Fruit fly (Drosophila melanogaster) whole organism, embryonic: Measurements from ENCODE around the gene Vta1.

ENCODE experiments used
- Antp ChIP-seq: fragments of 200-800 bp; sonication (Bioruptor generic); optimal IDR thresholded peaks from 3 replicates; lab custom pipeline; 2016; ENCODE audit warnings: missing biosample characterization, missing genetic modification characterization
- CG10274 ChIP-seq: fragments of 200-800 bp; sonication (Bioruptor generic); optimal IDR thresholded peaks from 3 replicates; lab custom pipeline; 2017; ENCODE audit warnings: missing biosample characterization, mild to moderate bottlenecking, missing genetic modification characterization
- CG10565 ChIP-seq: fragments of 200-800 bp; sonication (Bioruptor generic); optimal IDR thresholded peaks from 3 replicates; lab custom pipeline; 2016; ENCODE audit warnings: missing biosample characterization, mild to moderate bottlenecking, missing genetic modification characterization
- CG12071 ChIP-seq: fragments of 200-800 bp; sonication (Bioruptor generic); optimal IDR thresholded peaks from 3 replicates; lab custom pipeline; 2018; ENCODE audit warnings: missing biosample characterization, mild to moderate bottlenecking, missing genetic modification characterization
- CG12104 ChIP-seq: fragments of 200-800 bp; sonication (Bioruptor generic); optimal IDR thresholded peaks from 3 replicates; lab custom pipeline; 2016; ENCODE audit warnings: missing biosample characterization, missing genetic modification characterization
- CG12391 ChIP-seq: fragments of 200-800 bp; sonication (Bioruptor generic); optimal IDR thresholded peaks from 3 replicates; lab custom pipeline; 2018; ENCODE audit warnings: missing biosample characterization, mild to moderate bottlenecking, missing genetic modification characterization, moderate library complexity
- CG13775 ChIP-seq: fragments of 200-800 bp; sonication (Bioruptor generic); optimal IDR thresholded peaks from 3 replicates; lab custom pipeline; 2017; ENCODE audit warnings: missing biosample characterization, mild to moderate bottlenecking, missing genetic modification characterization
- CG14050 ChIP-seq: fragments of 200-800 bp; sonication (Bioruptor generic); IDR thresholded peaks from 3 replicates; pipeline ENCODE4 v1.3.6; 2022; ENCODE audit warnings: missing biosample characterization, missing genetic modification characterization
- CG1529 ChIP-seq: fragments of 200-800 bp; sonication (Bioruptor generic); optimal IDR thresholded peaks from 3 replicates; lab custom pipeline; 2018; ENCODE audit warnings: missing biosample characterization, missing genetic modification characterization
- CG1647 ChIP-seq: fragments of 200-800 bp; sonication (Bioruptor generic); optimal IDR thresholded peaks from 3 replicates; lab custom pipeline; 2016; ENCODE audit warnings: missing biosample characterization, missing genetic modification characterization
- CG17361 ChIP-seq: fragments of 200-800 bp; sonication (Bioruptor generic); IDR thresholded peaks from 3 replicates; pipeline ENCODE4 v1.3.6; 2022; ENCODE audit warnings: missing biosample characterization, missing genetic modification characterization
- CG18262 ChIP-seq: fragments of 200-800 bp; optimal IDR thresholded peaks from 3 replicates; lab custom pipeline; 2019; ENCODE audit warnings: missing biosample characterization, mild to moderate bottlenecking, missing genetic modification characterization, moderate library complexity
- CG1832 ChIP-seq: fragments of 200-800 bp; sonication (Bioruptor generic); optimal IDR thresholded peaks from 2 replicates; lab custom pipeline; 2017; ENCODE audit warnings: missing biosample characterization, mild to moderate bottlenecking, missing genetic modification characterization, inconsistent platforms
- CG18599 ChIP-seq: fragments of 200-800 bp; sonication (Bioruptor generic); optimal IDR thresholded peaks from 3 replicates; lab custom pipeline; 2017; ENCODE audit warnings: missing biosample characterization, missing genetic modification characterization, mild to moderate bottlenecking, moderate library complexity, missing genetic modification reagents
- CG32767 ChIP-seq: fragments of 200-800 bp; sonication (Bioruptor generic); IDR thresholded peaks from 2 replicates; pipeline ENCODE4 v1.3.6; 2022; ENCODE audit warnings: missing biosample characterization, missing genetic modification characterization
- CG3407 ChIP-seq: fragments of 200-800 bp; sonication (Bioruptor generic); optimal IDR thresholded peaks from 2 replicates; lab custom pipeline; 2018; ENCODE audit warnings: missing biosample characterization, mild to moderate bottlenecking, missing genetic modification characterization
- CG43689 ChIP-seq: fragments of 200-800 bp; sonication (Bioruptor generic); IDR thresholded peaks from 2 replicates; pipeline ENCODE4 v1.3.6; 2022; ENCODE audit warnings: missing biosample characterization, missing genetic modification characterization
- CG4424 ChIP-seq: fragments of 200-800 bp; sonication (Bioruptor generic); optimal IDR thresholded peaks from 3 replicates; lab custom pipeline; 2016; ENCODE audit warnings: missing biosample characterization, missing genetic modification characterization
- CG4707 ChIP-seq: fragments of 200-800 bp; sonication (Bioruptor generic); optimal IDR thresholded peaks from 2 replicates; lab custom pipeline; 2018; ENCODE audit warnings: missing biosample characterization, mild to moderate bottlenecking, missing genetic modification characterization, moderate library complexity
- CG4820 ChIP-seq: fragments of 200-800 bp; sonication (Bioruptor generic); optimal IDR thresholded peaks from 3 replicates; lab custom pipeline; 2016; ENCODE audit warnings: missing biosample characterization, missing genetic modification characterization
- CG6654 ChIP-seq: fragments of 200-800 bp; sonication (Bioruptor generic); optimal IDR thresholded peaks from 2 replicates; lab custom pipeline; 2017; ENCODE audit warnings: missing biosample characterization, mild to moderate bottlenecking, missing genetic modification characterization
- CG6854 ChIP-seq: fragments of 200-800 bp; sonication (Bioruptor generic); optimal IDR thresholded peaks from 3 replicates; lab custom pipeline; 2017; ENCODE audit warnings: missing biosample characterization, mild to moderate bottlenecking, missing genetic modification characterization
- CG8765 ChIP-seq: fragments of 200-800 bp; sonication (Bioruptor generic); IDR thresholded peaks from 2 replicates; pipeline ENCODE4 v1.3.6; 2022; ENCODE audit warnings: missing biosample characterization, missing genetic modification characterization
- CG9876 ChIP-seq: fragments of 200-800 bp; sonication (Bioruptor generic); optimal IDR thresholded peaks from 2 replicates; lab custom pipeline; 2016; ENCODE audit warnings: missing biosample characterization, missing genetic modification characterization
- Dp ChIP-seq: fragments of 200-800 bp; sonication (Bioruptor generic); optimal IDR thresholded peaks from 2 replicates; lab custom pipeline; 2018; ENCODE audit warnings: missing biosample characterization, mild to moderate bottlenecking, missing genetic modification characterization, moderate library complexity
- Dref ChIP-seq: fragments of 200-800 bp; sonication (Bioruptor generic); IDR thresholded peaks from 2 replicates; pipeline ENCODE4 v1.3.6; 2022; ENCODE audit warnings: missing biosample characterization, missing genetic modification characterization
- Lhr ChIP-seq: fragments of 200-800 bp; sonication (Bioruptor generic); optimal IDR thresholded peaks from 3 replicates; lab custom pipeline; 2017; ENCODE audit warnings: mild to moderate bottlenecking, missing biosample characterization, missing genetic modification reagents, missing genetic modification characterization
- MTF-1 ChIP-seq: fragments of 200-800 bp; sonication (Bioruptor generic); optimal IDR thresholded peaks from 2 replicates; lab custom pipeline; 2018; ENCODE audit warnings: missing biosample characterization, mild to moderate bottlenecking, missing genetic modification characterization, borderline replicate concordance
- Myb ChIP-seq: fragments of 200-800 bp; sonication (Bioruptor generic); optimal IDR thresholded peaks from 2 replicates; lab custom pipeline; 2016; ENCODE audit warnings: missing biosample characterization, missing genetic modification characterization
- Nf-YB ChIP-seq: fragments of 200-800 bp; sonication (Bioruptor generic); optimal IDR thresholded peaks from 3 replicates; lab custom pipeline; 2019; ENCODE audit warnings: missing biosample characterization, mild to moderate bottlenecking, missing genetic modification characterization, moderate library complexity
- Rfx ChIP-seq: fragments of 200-800 bp; sonication (Bioruptor generic); IDR thresholded peaks from 2 replicates; pipeline ENCODE4 v1.3.6; 2022; ENCODE audit warnings: missing biosample characterization, missing genetic modification characterization
- ac ChIP-seq: fragments of 200-800 bp; sonication (Bioruptor generic); optimal IDR thresholded peaks from 3 replicates; lab custom pipeline; 2017; ENCODE audit warnings: missing biosample characterization, mild to moderate bottlenecking, missing genetic modification characterization
- al ChIP-seq: fragments of 200-800 bp; sonication (Bioruptor generic); IDR thresholded peaks from 2 replicates; pipeline ENCODE4 v1.3.6; 2022; ENCODE audit warnings: missing biosample characterization, missing genetic modification characterization
- chn ChIP-seq: fragments of 200-800 bp; sonication (Bioruptor generic); optimal IDR thresholded peaks from 2 replicates; lab custom pipeline; 2016; ENCODE audit warnings: missing biosample characterization, missing genetic modification characterization
- ci ChIP-seq: fragments of 200-800 bp; sonication (Bioruptor generic); IDR thresholded peaks from 3 replicates; pipeline ENCODE4 v1.3.6; 2022; ENCODE audit warnings: missing biosample characterization, missing genetic modification characterization
- eyg ChIP-seq: fragments of 200-800 bp; sonication (Bioruptor generic); optimal IDR thresholded peaks from 3 replicates; lab custom pipeline; 2016; ENCODE audit warnings: missing biosample characterization, missing genetic modification characterization
- fu2 ChIP-seq: fragments of 200-800 bp; sonication (Bioruptor generic); optimal IDR thresholded peaks from 2 replicates; lab custom pipeline; 2016; ENCODE audit warnings: missing biosample characterization, missing genetic modification characterization
- grau ChIP-seq: fragments of 200-800 bp; optimal IDR thresholded peaks from 3 replicates; lab custom pipeline; 2019; ENCODE audit warnings: missing biosample characterization, mild to moderate bottlenecking, missing genetic modification characterization, moderate library complexity
- gro ChIP-seq: fragments of 200-800 bp; sonication (Bioruptor generic); optimal IDR thresholded peaks from 2 replicates; lab custom pipeline; 2016; ENCODE audit warnings: missing biosample characterization, missing genetic modification characterization
- ken ChIP-seq: fragments of 200-800 bp; sonication (Bioruptor generic); IDR thresholded peaks from 3 replicates; pipeline ENCODE4 v1.3.6; 2022; ENCODE audit warnings: missing biosample characterization, missing genetic modification characterization
- mirr ChIP-seq: fragments of 200-800 bp; sonication (Bioruptor generic); optimal IDR thresholded peaks from 3 replicates; lab custom pipeline; 2018; ENCODE audit warnings: missing biosample characterization, mild to moderate bottlenecking, missing genetic modification characterization
- pan ChIP-seq, 4 experiments: fragments of >200 bp in 3 of 4; fragments of 200-800 bp in 1 of 4; sonication (Bioruptor generic) in 1 of 4; optimal IDR thresholded peaks in 3 of 4; IDR thresholded peaks in 1 of 4; 2 replicates each; pipeline versions ENCODE4 v1.3.6 to Lab custom; 2017 to 2022; ENCODE audit warnings: missing biosample characterization in 2 of 4, missing genetic modification characterization in 2 of 4, mixed read lengths in 1 of 4
- rib ChIP-seq: fragments of 200-800 bp; sonication (Bioruptor generic); IDR thresholded peaks from 2 replicates; pipeline ENCODE4 v1.3.6; 2022; ENCODE audit warnings: missing biosample characterization, missing genetic modification characterization
- ro ChIP-seq: fragments of 200-800 bp; sonication (Bioruptor generic); IDR thresholded peaks from 2 replicates; pipeline ENCODE4 v1.3.6; 2022; ENCODE audit warnings: missing biosample characterization, missing genetic modification characterization
- salm ChIP-seq: fragments of 200-800 bp; sonication (Bioruptor generic); optimal IDR thresholded peaks from 2 replicates; lab custom pipeline; 2018; ENCODE audit warnings: missing biosample characterization, mild to moderate bottlenecking, missing genetic modification characterization
- scrt ChIP-seq: fragments of 200-800 bp; sonication (Bioruptor generic); optimal IDR thresholded peaks from 2 replicates; lab custom pipeline; 2018; ENCODE audit warnings: missing biosample characterization, mild to moderate bottlenecking, missing genetic modification characterization, moderate library complexity
- slou ChIP-seq: fragments of 200-800 bp; sonication (Bioruptor generic); optimal IDR thresholded peaks from 3 replicates; lab custom pipeline; 2016; ENCODE audit warnings: missing biosample characterization, missing genetic modification characterization
- slp2 ChIP-seq: fragments of 200-800 bp; sonication (Bioruptor generic); optimal IDR thresholded peaks from 2 replicates; lab custom pipeline; 2016; ENCODE audit warnings: missing biosample characterization, missing genetic modification characterization
- so ChIP-seq: fragments of 200-800 bp; sonication (Bioruptor generic); IDR thresholded peaks from 3 replicates; pipeline ENCODE4 v1.3.6; 2022; ENCODE audit warnings: missing biosample characterization, missing genetic modification characterization
- zf30C ChIP-seq: fragments of 200-800 bp; sonication (Bioruptor generic); optimal IDR thresholded peaks from 3 replicates; lab custom pipeline; 2018; ENCODE audit warnings: missing biosample characterization, mild to moderate bottlenecking, missing genetic modification characterization

The Vta1 gene

dm6 chr3L:1618116-1618727 lies 34.5 kb downstream of the Vta1 start, which contains the start of the genes CG13926, ABCB7 and CG33230 (continued):
- TF ChIP-seq CG10274 (GFP tag; lab: Kevin White, UChicago): peak; percentile 95
- TF ChIP-seq CG17361 (GFP tag; lab: Robert Waterston, UW): no peak; the same call in 2 of the 3 replicates
- no peak for TF ChIP-seq scrt (GFP tag; lab: Kevin White, UChicago)
- no peak for TF ChIP-seq CG6854
- no peak for TF ChIP-seq gro (GFP tag; lab: Kevin White, UChicago)
- no peak for TF ChIP-seq MTF-1 (GFP tag; lab: Kevin White, UChicago)
- no peak for TF ChIP-seq CG8765
- peak; percentile 57; the same call in 1 of the 2 replicates for TF ChIP-seq Rfx (GFP tag; lab: Robert Waterston, UW)
- no peak for TF ChIP-seq so (GFP tag; lab: Robert Waterston, UW)
- peak; percentile 37 for TF ChIP-seq grau (tag; lab: Kevin White, UChicago)
- TF ChIP-seq Myb (GFP tag; lab: Kevin White, UChicago): no peak
- TF ChIP-seq slou: no peak
- TF ChIP-seq pan (optimal IDR thresholded peaks at IDR 0.05; lab: Kevin White, UChicago): no peak
- no peak for TF ChIP-seq pan (GFP tag; optimal IDR thresholded peaks at IDR 0.05 in 1 of 2, IDR thresholded peaks at IDR 0.05 in 1 of 2)
- no peak for TF ChIP-seq ro
- no peak for TF ChIP-seq CG10565 (GFP tag; lab: Kevin White, UChicago)
- no peak for TF ChIP-seq slp2
- TF ChIP-seq eyg (GFP tag; lab: Kevin White, UChicago): no peak
- TF ChIP-seq ac (GFP tag; lab: Kevin White, UChicago): no peak
- no peak for TF ChIP-seq CG14050 (GFP tag; lab: Robert Waterston, UW)
- no peak for TF ChIP-seq CG12104 (GFP tag; lab: Kevin White, UChicago)
- TF ChIP-seq CG4424 (GFP tag; lab: Kevin White, UChicago): peak; percentile 44
- TF ChIP-seq Antp (GFP tag; lab: Kevin White, UChicago): no peak
- no peak for TF ChIP-seq CG18262 (tag; lab: Kevin White, UChicago)
- no peak for TF ChIP-seq CG1647 (GFP tag; lab: Kevin White, UChicago)
- TF ChIP-seq CG1832 (GFP tag; lab: Kevin White, UChicago): no peak
- TF ChIP-seq CG3407 (GFP tag; lab: Kevin White, UChicago): no peak
- no peak for TF ChIP-seq CG4707 (GFP tag; lab: Kevin White, UChicago)
- TF ChIP-seq Lhr (GFP tag; lab: Kevin White, UChicago): peak; percentile 8
- TF ChIP-seq al (GFP tag; lab: Robert Waterston, UW): no peak
- TF ChIP-seq Nf-YB: no peak
- no peak for TF ChIP-seq rib (GFP tag; lab: Robert Waterston, UW)
- no peak for TF ChIP-seq CG9876 (GFP tag; lab: Kevin White, UChicago)
- TF ChIP-seq CG1529: no peak
- TF ChIP-seq Dp (GFP tag; lab: Kevin White, UChicago): peak; percentile 14
- TF ChIP-seq salm (tag; lab: Kevin White, UChicago): no peak
- peak; percentile 55 for TF ChIP-seq CG12391 (tag; lab: Kevin White, UChicago)
- TF ChIP-seq Dref (GFP tag; lab: Robert Waterston, UW): 0 out of 2 replicates have a peak, but pooled peaks have one; percentile 10
- TF ChIP-seq ci: no peak; the same call in 2 of the 3 replicates
- TF ChIP-seq CG13775 (GFP tag; lab: Kevin White, UChicago): peak; percentile 35
- TF ChIP-seq CG43689: no peak
- TF ChIP-seq CG6654 (GFP tag; lab: Kevin White, UChicago): no peak
- TF ChIP-seq fu2 (GFP tag; lab: Kevin White, UChicago): peak; percentile 6
- TF ChIP-seq CG32767: no peak
- no peak for TF ChIP-seq mirr (GFP tag; lab: Kevin White, UChicago)
- TF ChIP-seq ken: no peak
- no peak for TF ChIP-seq chn (GFP tag; lab: Kevin White, UChicago)
- no peak for TF ChIP-seq CG4820 (GFP tag; lab: Kevin White, UChicago)
- no peak for TF ChIP-seq zf30C (GFP tag; lab: Kevin White, UChicago)
- peak; percentile 61 for TF ChIP-seq CG18599 (GFP tag; lab: Kevin White, UChicago)
- TF ChIP-seq CG12071: no peak
